Fruit fly (Drosophila melanogaster): Measurements from ENCODE around the gene CG5895.

Gene CG5895

DNA sequence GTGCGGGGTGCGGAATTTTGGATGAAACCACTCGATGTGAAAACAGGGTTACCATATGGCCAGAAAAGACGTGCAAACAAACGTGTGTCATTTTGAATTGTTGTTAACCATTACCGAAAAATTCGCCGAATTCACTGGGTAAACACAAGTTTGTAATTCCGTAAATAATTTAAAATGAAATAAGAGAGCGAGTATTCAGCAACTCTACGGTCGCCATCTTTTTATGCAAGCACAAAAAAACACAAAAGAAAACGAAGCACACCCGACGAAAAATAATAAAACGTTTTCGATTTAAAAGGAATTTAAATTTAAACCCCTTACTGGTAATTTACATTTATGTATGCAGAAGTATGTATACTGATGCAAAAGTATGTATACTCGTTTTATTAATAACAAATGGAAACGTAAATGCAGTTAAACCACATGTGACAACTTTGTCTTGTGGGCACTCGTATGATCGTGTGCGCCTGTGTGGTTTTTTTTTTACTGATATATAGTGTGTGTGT lies 10.6 kb downstream of the CG5895 start (continued):
- peak; percentile 92 for TF ChIP-seq pho (GFP tag; optimal IDR thresholded peaks at IDR 0.05)
- TF ChIP-seq Eip74EF (GFP tag; optimal IDR thresholded peaks at IDR 0.05), result peak in 1 of 2 experiments; percentile 91
- peak; percentile 82 for TF ChIP-seq CG12942 (GFP tag; optimal IDR thresholded peaks at IDR 0.05)
- TF ChIP-seq CG7357 (GFP tag; IDR thresholded peaks at IDR 0.05), result peak; percentile 71; the same call in 2 of the 3 replicates
- peak; percentile 70 for TF ChIP-seq luna (GFP tag; optimal IDR thresholded peaks at IDR 0.05)
- peak; percentile 98 for TF ChIP-seq az2 (GFP tag; optimal IDR thresholded peaks at IDR 0.05)
- TF ChIP-seq Dad (GFP tag; optimal IDR thresholded peaks at IDR 0.05), result peak; percentile 83
- peak; percentile 86 for TF ChIP-seq CG6254 (GFP tag; optimal IDR thresholded peaks at IDR 0.05)
- TF ChIP-seq sqz (GFP tag; optimal IDR thresholded peaks at IDR 0.05), result peak; percentile 99

DNA sequence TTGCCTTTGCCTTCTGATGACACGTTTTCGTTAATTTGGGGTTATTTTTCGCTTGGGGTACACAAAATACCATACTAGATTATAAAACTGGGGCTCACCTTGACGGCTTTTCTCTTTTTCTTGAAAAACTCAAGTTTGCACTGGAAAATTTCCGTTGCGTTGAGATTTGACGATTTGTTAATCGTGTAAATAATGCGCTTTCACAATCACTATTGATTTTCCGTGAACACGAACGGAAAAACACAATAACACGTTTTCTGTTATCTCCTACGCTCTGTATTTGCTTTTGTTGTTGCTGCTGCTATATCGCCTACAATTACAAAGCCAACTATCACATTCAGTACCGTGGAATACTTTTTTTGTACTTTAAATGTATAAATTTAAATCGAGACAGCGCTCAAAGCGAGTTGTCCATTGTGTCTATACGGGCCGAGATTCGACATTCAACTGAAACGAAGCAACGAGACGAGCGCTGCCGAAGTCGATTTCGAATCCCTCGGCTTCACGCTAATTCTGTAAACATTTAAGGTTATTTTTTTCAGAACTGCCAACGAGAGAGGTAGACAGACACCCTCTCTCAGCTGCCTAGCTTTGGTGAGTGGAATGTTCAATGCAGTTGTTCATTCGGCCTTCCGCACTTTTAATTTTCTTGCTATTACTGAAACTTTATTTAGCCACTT lies 11.2 kb downstream of the CG5895 start:
- TF ChIP-seq row (GFP tag; IDR thresholded peaks at IDR 0.05), result peak; percentile 31; the same call in 1 of the 3 replicates
- TF ChIP-seq CG11398 (GFP tag; optimal IDR thresholded peaks at IDR 0.05), result peak; percentile 37
- TF ChIP-seq CG11504 (tag; optimal IDR thresholded peaks at IDR 0.05), result peak; percentile 7
- no peak for TF ChIP-seq lbe (GFP tag; optimal IDR thresholded peaks at IDR 0.05)
- no peak for TF ChIP-seq eyg (GFP tag; optimal IDR thresholded peaks at IDR 0.05)
- no peak for TF ChIP-seq bowl (GFP tag; IDR thresholded peaks at IDR 0.05)
- no peak for TF ChIP-seq CG10274 (GFP tag; optimal IDR thresholded peaks at IDR 0.05)
- no peak for TF ChIP-seq CG7271 (tag; optimal IDR thresholded peaks at IDR 0.05)
- no peak for TF ChIP-seq CG43689 (GFP tag; IDR thresholded peaks at IDR 0.05)
- peak; percentile 44; the same call in 1 of the 2 replicates for TF ChIP-seq CG32532 (GFP tag; IDR thresholded peaks at IDR 0.05)
- peak; percentile 26; the same call in 1 of the 2 replicates for TF ChIP-seq CG42726 (GFP tag; IDR thresholded peaks at IDR 0.05; ENCODE audit: partially characterized antibody)
- peak; percentile 8 for TF ChIP-seq CG4328 (GFP tag; optimal IDR thresholded peaks at IDR 0.05)
- peak; percentile 56 for TF ChIP-seq sug (tag; optimal IDR thresholded peaks at IDR 0.05)
- TF ChIP-seq CG3065 (GFP tag; optimal IDR thresholded peaks at IDR 0.05), result no peak
- no peak for TF ChIP-seq CG33557 (GFP tag; optimal IDR thresholded peaks at IDR 0.05)
- no peak for TF ChIP-seq Atf3 (GFP tag; optimal IDR thresholded peaks at IDR 0.05)
- peak; percentile 89 for TF ChIP-seq Jarid2 (GFP tag; optimal IDR thresholded peaks at IDR 0.05)
- TF ChIP-seq eve (GFP tag; optimal IDR thresholded peaks at IDR 0.05), result no peak
- TF ChIP-seq ind (GFP tag; optimal IDR thresholded peaks at IDR 0.05), result no peak
- peak; percentile 23 for TF ChIP-seq CG13296 (GFP tag; optimal IDR thresholded peaks at IDR 0.05)
- TF ChIP-seq trh (GFP tag; optimal IDR thresholded peaks at IDR 0.05), result no peak
- TF ChIP-seq sc (optimal IDR thresholded peaks at IDR 0.05), result no peak
- TF ChIP-seq sc (GFP tag; optimal IDR thresholded peaks at IDR 0.05), result no peak
- TF ChIP-seq knrl (GFP tag; IDR thresholded peaks at IDR 0.05; ENCODE audit: partially characterized antibody), result no peak; the same call in 2 of the 3 replicates
- TF ChIP-seq chinmo (GFP tag; IDR thresholded peaks at IDR 0.05; ENCODE audit: partially characterized antibody), result peak; percentile 94
- no peak for TF ChIP-seq Hmr (GFP tag; optimal IDR thresholded peaks at IDR 0.05)
- TF ChIP-seq pita (GFP tag; optimal IDR thresholded peaks at IDR 0.05), result no peak
- TF ChIP-seq nmo (GFP tag; optimal IDR thresholded peaks at IDR 0.05), result peak; percentile 4
- TF ChIP-seq CG10267 (tag; optimal IDR thresholded peaks at IDR 0.05), result peak; percentile 4
- no peak for TF ChIP-seq sna (GFP tag; IDR thresholded peaks at IDR 0.05; ENCODE audit: partially characterized antibody)
- no peak for TF ChIP-seq danr (GFP tag; IDR thresholded peaks at IDR 0.05)
- no peak for TF ChIP-seq klu (GFP tag; IDR thresholded peaks at IDR 0.05)
- no peak for TF ChIP-seq Scr (GFP tag; IDR thresholded peaks at IDR 0.05; ENCODE audit: partially characterized antibody)
- peak; percentile 91 for TF ChIP-seq CG12155 (GFP tag; optimal IDR thresholded peaks at IDR 0.05)
- TF ChIP-seq bsh (GFP tag; optimal IDR thresholded peaks at IDR 0.05), result peak in 1 of 2 experiments; percentile 9
- TF ChIP-seq CG7987 (GFP tag; optimal IDR thresholded peaks at IDR 0.05), result peak; percentile 18
- TF ChIP-seq CG34224 (GFP tag; IDR thresholded peaks at IDR 0.05; ENCODE audit: partially characterized antibody), result peak; percentile 54
- peak; percentile 10; the same call in 1 of the 2 replicates for TF ChIP-seq CG13287 (GFP tag; IDR thresholded peaks at IDR 0.05; ENCODE audit: partially characterized antibody)
